Fruit fly (Drosophila melanogaster): ENCODE results near the gene sowah.

sowah gene

DNA sequence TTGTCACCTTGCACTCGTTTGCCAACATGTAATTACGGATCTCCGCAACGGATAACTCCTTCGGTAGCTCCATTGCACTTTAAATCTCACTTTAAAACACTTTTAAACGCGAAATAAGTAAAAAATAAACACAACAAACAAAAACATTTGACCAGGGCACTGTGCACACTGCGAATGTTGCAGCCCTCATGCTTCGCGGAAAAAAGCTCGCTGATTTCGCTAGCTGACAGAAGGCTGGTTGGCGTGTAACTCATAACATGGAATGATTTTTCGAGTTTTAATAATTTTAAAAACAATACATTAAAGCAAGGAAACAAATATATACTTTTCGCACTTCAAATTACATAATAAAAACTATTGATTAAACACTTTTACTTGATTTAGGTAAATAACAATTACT is at the start of gene sowah:
Gene sowah (minus strand): TSS at position 177 of the 400 bp plus-strand sequence.
- TF ChIP-seq Mio (GFP tag; optimal IDR thresholded peaks at IDR 0.05): no peak
- peak; percentile 34 for TF ChIP-seq woc (GFP tag; optimal IDR thresholded peaks at IDR 0.05)
- TF ChIP-seq pan (optimal IDR thresholded peaks at IDR 0.05): no peak
- TF ChIP-seq Vsx2 (GFP tag; optimal IDR thresholded peaks at IDR 0.05; ENCODE audit: partially characterized antibody): peak; percentile 90
- TF ChIP-seq psq (GFP tag; optimal IDR thresholded peaks at IDR 0.05): no peak
- TF ChIP-seq jim (GFP tag; optimal IDR thresholded peaks at IDR 0.05): peak; percentile 65
- no peak for TF ChIP-seq Hr78 (GFP tag; optimal IDR thresholded peaks at IDR 0.05)
- TF ChIP-seq dl (GFP tag; optimal IDR thresholded peaks at IDR 0.05; ENCODE audit: insufficient read depth in 1 of 2, partially characterized antibody in 2 of 2): peak; percentile 72 to 87
- no peak for TF ChIP-seq Abd-B (GFP tag; optimal IDR thresholded peaks at IDR 0.05)
- peak; percentile 24 for TF ChIP-seq dmrt93B (GFP tag; optimal IDR thresholded peaks at IDR 0.05)
- TF ChIP-seq lola (GFP tag; optimal IDR thresholded peaks at IDR 0.05): no peak
- no peak for TF ChIP-seq Hnf4 (GFP tag; optimal IDR thresholded peaks at IDR 0.05)
- no peak for TF ChIP-seq N (GFP tag; optimal IDR thresholded peaks at IDR 0.05)
- no peak for TF ChIP-seq CrebA (GFP tag; optimal IDR thresholded peaks at IDR 0.05; ENCODE audit: borderline replicate concordance)
- peak; percentile 39 for TF ChIP-seq rgr (GFP tag; optimal IDR thresholded peaks at IDR 0.05)
- peak; percentile 51 for TF ChIP-seq CG9705 (GFP tag; optimal IDR thresholded peaks at IDR 0.05)
- TF ChIP-seq usp (GFP tag; optimal IDR thresholded peaks at IDR 0.05): no peak
- TF ChIP-seq ey (GFP tag; optimal IDR thresholded peaks at IDR 0.05): peak; percentile 3
- no peak for TF ChIP-seq brk (GFP tag; optimal IDR thresholded peaks at IDR 0.05)
- TF ChIP-seq CG32264 (GFP tag; optimal IDR thresholded peaks at IDR 0.05): no peak
- TF ChIP-seq Dif (GFP tag; optimal IDR thresholded peaks at IDR 0.05; ENCODE audit: partially characterized antibody): peak; percentile 99
- TF ChIP-seq Hr83 (GFP tag; optimal IDR thresholded peaks at IDR 0.05; ENCODE audit: poor library complexity, severe bottlenecking): peak; percentile 33
- TF ChIP-seq sv (GFP tag; optimal IDR thresholded peaks at IDR 0.05): no peak
- no peak for TF ChIP-seq br (GFP tag; optimal IDR thresholded peaks at IDR 0.05)
- no peak for TF ChIP-seq tai (GFP tag; optimal IDR thresholded peaks at IDR 0.05)
- peak; percentile 43 for TF ChIP-seq HLH106 (tag; optimal IDR thresholded peaks at IDR 0.05)
- peak; percentile 20 for TF ChIP-seq Jra (GFP tag; optimal IDR thresholded peaks at IDR 0.05)
- no peak for TF ChIP-seq GATAd (GFP tag; optimal IDR thresholded peaks at IDR 0.05)
- TF ChIP-seq Dfd (GFP tag; optimal IDR thresholded peaks at IDR 0.05): no peak
- TF ChIP-seq Sp1 (GFP tag; optimal IDR thresholded peaks at IDR 0.05): peak; percentile 19
- no peak for TF ChIP-seq foxo (GFP tag; optimal IDR thresholded peaks at IDR 0.05)
- TF ChIP-seq Myc (optimal IDR thresholded peaks at IDR 0.05): no peak
- TF ChIP-seq h (GFP tag; optimal IDR thresholded peaks at IDR 0.05): peak; percentile 20
- no peak for TF ChIP-seq sage (GFP tag; optimal IDR thresholded peaks at IDR 0.05)
- no peak for TF ChIP-seq Rel (GFP tag; optimal IDR thresholded peaks at IDR 0.05)
- peak; percentile 7 for TF ChIP-seq Rel (tag; optimal IDR thresholded peaks at IDR 0.05)
- no peak for TF ChIP-seq OdsH (GFP tag; optimal IDR thresholded peaks at IDR 0.05)
- TF ChIP-seq dsf (GFP tag; optimal IDR thresholded peaks at IDR 0.05; ENCODE audit: borderline replicate concordance): no peak
- no peak for TF ChIP-seq fru (GFP tag; optimal IDR thresholded peaks at IDR 0.05)

DNA sequence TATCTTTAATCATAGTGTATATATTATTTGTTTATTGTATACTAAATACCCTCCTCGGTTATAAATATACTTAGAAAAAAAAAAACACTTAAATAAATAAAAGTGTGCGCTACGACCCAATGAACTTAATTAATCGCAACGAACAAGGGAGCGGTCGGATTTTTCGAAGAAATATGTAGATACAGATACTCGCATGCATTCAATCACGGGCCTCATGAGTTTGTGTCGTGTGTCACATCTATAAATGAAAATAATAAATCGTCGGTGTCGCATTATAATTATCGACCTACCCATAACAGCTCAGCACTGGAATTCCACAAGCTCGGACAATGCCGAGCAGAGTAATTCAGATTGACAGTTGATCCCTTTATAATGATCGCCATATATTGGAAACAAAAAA is 49.5 kb upstream of the sowah start:
- TF ChIP-seq jim (GFP tag; optimal IDR thresholded peaks at IDR 0.05) (no peak), psq (GFP tag; optimal IDR thresholded peaks at IDR 0.05) (no peak), usp (GFP tag; optimal IDR thresholded peaks at IDR 0.05) (no peak), dsf (GFP tag; optimal IDR thresholded peaks at IDR 0.05; ENCODE audit: borderline replicate concordance) (no peak), N (GFP tag; optimal IDR thresholded peaks at IDR 0.05) (no peak), Jra (GFP tag; optimal IDR thresholded peaks at IDR 0.05) (no peak)

DNA sequence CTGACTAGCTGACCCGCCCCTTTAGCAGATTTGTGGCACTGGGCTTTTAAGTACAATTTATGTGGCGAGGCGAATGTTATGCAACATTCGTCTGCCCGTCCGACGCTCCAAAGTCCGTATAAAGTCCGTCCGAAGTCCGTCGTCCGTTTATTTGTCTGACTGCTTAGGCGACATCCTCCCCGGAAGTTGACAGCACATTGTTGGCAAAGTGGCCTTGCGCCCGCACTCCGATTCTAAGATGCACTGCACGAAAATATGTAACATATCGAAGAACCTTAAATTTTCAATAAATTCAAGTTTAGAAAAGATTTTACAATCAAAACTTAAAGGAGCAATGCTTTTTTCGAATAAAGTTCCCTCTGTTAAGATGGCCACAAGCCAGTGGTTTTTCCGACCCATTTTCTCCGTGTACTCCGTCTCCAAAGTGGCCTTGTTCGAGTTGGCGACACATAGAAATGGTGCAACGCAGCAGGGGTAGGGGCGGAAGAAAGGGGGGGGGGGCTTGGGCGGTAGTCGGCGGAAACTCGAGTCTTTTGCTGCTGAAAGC is 46.6 kb upstream of the sowah start:
- TF ChIP-seq CrebA (GFP tag; optimal IDR thresholded peaks at IDR 0.05; ENCODE audit: borderline replicate concordance) (no peak), GATAd (GFP tag; optimal IDR thresholded peaks at IDR 0.05) (no peak), Myc (optimal IDR thresholded peaks at IDR 0.05) (no peak), Hnf4 (GFP tag; optimal IDR thresholded peaks at IDR 0.05) (no peak), usp (GFP tag; optimal IDR thresholded peaks at IDR 0.05) (no peak), woc (GFP tag; optimal IDR thresholded peaks at IDR 0.05) (no peak), Hr78 (GFP tag; optimal IDR thresholded peaks at IDR 0.05) (no peak), sv (GFP tag; optimal IDR thresholded peaks at IDR 0.05) (no peak)
